Fruit fly (Drosophila melanogaster): ENCODE measurements around the gene CG4502.
A peak's percentile ranks its signal among the peaks of the same experiment; 100 is the strongest.

CG4502 gene

DNA sequence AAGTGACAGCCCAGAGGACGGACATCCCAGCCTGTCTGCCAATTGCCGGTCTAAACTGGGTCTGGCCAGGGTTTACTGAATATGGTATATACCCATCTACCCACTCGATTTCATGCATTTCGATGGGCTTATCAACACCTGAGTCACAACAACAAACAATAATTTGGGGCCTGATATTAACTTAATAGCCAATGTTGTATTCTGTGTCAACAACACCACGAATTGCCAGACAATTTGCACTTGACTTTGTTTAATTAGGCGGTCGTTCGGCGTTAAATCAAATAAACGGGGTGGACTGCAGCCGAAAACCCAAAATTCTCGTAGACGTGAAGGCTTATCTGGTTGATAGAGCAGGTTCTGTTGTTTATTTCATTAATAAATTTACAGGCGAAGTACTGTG is 35.2 kb upstream of the CG4502 start (continued):
- TF ChIP-seq NK7.1 (GFP tag; optimal IDR thresholded peaks at IDR 0.05) (peak; percentile 37), hb (GFP tag; IDR thresholded peaks at IDR 0.05; ENCODE audit: partially characterized antibody) (no peak), crp (GFP tag; optimal IDR thresholded peaks at IDR 0.05) (no peak), CG11723 (GFP tag; optimal IDR thresholded peaks at IDR 0.05) (no peak), grau (tag; optimal IDR thresholded peaks at IDR 0.05) (peak; percentile 2), Blimp-1 (GFP tag; optimal IDR thresholded peaks at IDR 0.05) (no peak), ro (GFP tag; IDR thresholded peaks at IDR 0.05) (no peak), CG12219 (GFP tag; optimal IDR thresholded peaks at IDR 0.05) (peak; percentile 10), wor (GFP tag; IDR thresholded peaks at IDR 0.05) (no peak), Mrtf (GFP tag; IDR thresholded peaks at IDR 0.05) (no peak), CG4360 (GFP tag; IDR thresholded peaks at IDR 0.05) (no peak), Atf6 (GFP tag; IDR thresholded peaks at IDR 0.05) (peak; percentile 53), CG14965 (GFP tag; optimal IDR thresholded peaks at IDR 0.05; ENCODE audit: borderline replicate concordance) (peak; percentile 34), CG33557 (GFP tag; optimal IDR thresholded peaks at IDR 0.05) (no peak), CG11456 (GFP tag; IDR thresholded peaks at IDR 0.05) (no peak), NFAT (GFP tag; IDR thresholded peaks at IDR 0.05) (no peak), CG6683 (GFP tag; optimal IDR thresholded peaks at IDR 0.05) (no peak), lab (GFP tag; optimal IDR thresholded peaks at IDR 0.05) (peak; percentile 80), knrl (GFP tag; IDR thresholded peaks at IDR 0.05; ENCODE audit: partially characterized antibody) (no peak), salm (tag; optimal IDR thresholded peaks at IDR 0.05) (no peak), Rx (GFP tag; IDR thresholded peaks at IDR 0.05) (no peak), Xbp1 (GFP tag; optimal IDR thresholded peaks at IDR 0.05) (no peak), CG12236 (GFP tag; optimal IDR thresholded peaks at IDR 0.05) (no peak), tgo (GFP tag; IDR thresholded peaks at IDR 0.05) (no peak), slou (GFP tag; optimal IDR thresholded peaks at IDR 0.05) (no peak), fd96Cb (tag; optimal IDR thresholded peaks at IDR 0.05) (no peak), CG30020 (tag; optimal IDR thresholded peaks at IDR 0.05) (no peak), CG3995 (GFP tag; optimal IDR thresholded peaks at IDR 0.05) (no peak), CG34422 (GFP tag; IDR thresholded peaks at IDR 0.05) (no peak), Hr3 (GFP tag; optimal IDR thresholded peaks at IDR 0.05) (no peak), CG17328 (GFP tag; IDR thresholded peaks at IDR 0.05) (no peak), HLH54F (GFP tag; optimal IDR thresholded peaks at IDR 0.05) (no peak), pnt (GFP tag; optimal IDR thresholded peaks at IDR 0.05) (no peak), tap (tag; optimal IDR thresholded peaks at IDR 0.05) (no peak), dpn (GFP tag; optimal IDR thresholded peaks at IDR 0.05) (peak in 1 of 2 experiments; percentile 26), CG14710 (tag; optimal IDR thresholded peaks at IDR 0.05) (no peak), CG13123 (GFP tag; optimal IDR thresholded peaks at IDR 0.05) (peak; percentile 32), CG10267 (tag; optimal IDR thresholded peaks at IDR 0.05) (no peak), Sox102F (GFP tag; optimal IDR thresholded peaks at IDR 0.05) (no peak), Fer1 (GFP tag; optimal IDR thresholded peaks at IDR 0.05) (peak; percentile 67), Kr (GFP tag; optimal IDR thresholded peaks at IDR 0.05) (no peak), E2f1 (GFP tag; IDR thresholded peaks at IDR 0.05) (no peak), CG18262 (tag; optimal IDR thresholded peaks at IDR 0.05) (no peak), Hr78 (GFP tag; optimal IDR thresholded peaks at IDR 0.05) (no peak), CG4282 (GFP tag; optimal IDR thresholded peaks at IDR 0.05) (no peak), Fer2 (tag; optimal IDR thresholded peaks at IDR 0.05) (no peak), CG2116 (GFP tag; optimal IDR thresholded peaks at IDR 0.05) (no peak), sd (tag; optimal IDR thresholded peaks at IDR 0.05) (peak; percentile 22), CG7271 (tag; optimal IDR thresholded peaks at IDR 0.05) (no peak), CG11093 (GFP tag; IDR thresholded peaks at IDR 0.05) (no peak), GATAe (GFP tag; conservative IDR thresholded peaks at IDR 0.05) (no peak)
